Worm (Caenorhabditis elegans) whole organism, L4 larva: Measurements from ENCODE around the gene srr-2.

Source experiments
- F10B5.3 ChIP-seq: sonication (generic microtip); optimal IDR thresholded peaks from 2 replicates; lab custom pipeline; 2016; ENCODE audit warnings: mild to moderate bottlenecking, missing genetic modification characterization, missing compliant biosample characterization
- F44E2.7 ChIP-seq: fragments of 200-800 bp; sonication (Bioruptor generic); IDR thresholded peaks from 2 replicates; pipeline ENCODE4 v2.1.2; 2022; ENCODE audit warnings: missing genetic modification characterization, missing compliant biosample characterization
- T20F7.1 ChIP-seq: fragments of 200-800 bp; sonication (Bioruptor generic); optimal IDR thresholded peaks from 2 replicates; lab custom pipeline; 2018; ENCODE audit warnings: mild to moderate bottlenecking, missing genetic modification characterization, missing compliant biosample characterization
- ZK337.2 ChIP-seq: fragments of 200-800 bp; sonication (Bioruptor generic); IDR thresholded peaks from 2 replicates; pipeline ENCODE4 v1.3.6; 2022; ENCODE audit warnings: missing genetic modification reagents, missing genetic modification characterization, missing compliant biosample characterization
- aha-1 ChIP-seq: fragments of 150-350 bp; peaks from one replicate; lab custom pipeline; 2014; ENCODE audit warnings: missing biosample characterization, missing genetic modification characterization
- aly-2 ChIP-seq: sonication (generic microtip); optimal IDR thresholded peaks from 2 replicates; lab custom pipeline; 2018; ENCODE audit warnings: missing biosample characterization, missing genetic modification characterization
- arid-1 ChIP-seq: fragments of 200-800 bp; sonication (Bioruptor generic); conservative IDR thresholded peaks from 2 replicates; pipeline ENCODE4 v1.3.6; 2022; ENCODE audit warnings: missing genetic modification reagents, missing genetic modification characterization, missing compliant biosample characterization
- ceh-32 ChIP-seq: sonication (generic microtip); optimal IDR thresholded peaks from 2 replicates; lab custom pipeline; 2016; ENCODE audit warnings: mild to moderate bottlenecking, missing genetic modification characterization, missing compliant biosample characterization; ENCODE audit not compliant: poor library complexity
- ceh-44 ChIP-seq: fragments of 200-800 bp; sonication (Bioruptor generic); IDR thresholded peaks from 2 replicates; pipeline ENCODE4 v1.3.6; 2022; ENCODE audit warnings: missing genetic modification reagents, missing genetic modification characterization, missing compliant biosample characterization
- ces-1 ChIP-seq: fragments of 150-350 bp; sonication (generic microtip); optimal IDR thresholded peaks from 4 replicates; lab custom pipeline; 2014; ENCODE audit warnings: missing biosample characterization, missing genetic modification reagents, missing genetic modification characterization
- cey-2 ChIP-seq: sonication (generic microtip); optimal IDR thresholded peaks from 3 replicates; lab custom pipeline; 2017; ENCODE audit warnings: missing genetic modification characterization, mild to moderate bottlenecking, missing compliant biosample characterization, antibody characterized with exemption, borderline replicate concordance; ENCODE audit not compliant: insufficient read depth
- daf-12 ChIP-seq: fragments of 150-350 bp; optimal IDR thresholded peaks from 2 replicates; lab custom pipeline; 2014; ENCODE audit warnings: missing biosample characterization, missing genetic modification reagents, missing genetic modification characterization
- daf-16 ChIP-seq, 3 experiments: sonication (generic microtip); optimal IDR thresholded peaks; 2 replicates each; lab custom pipeline; 2016 to 2017; ENCODE audit warnings: missing genetic modification characterization in 3 of 3, missing genetic modification reagents in 3 of 3, mild to moderate bottlenecking in 2 of 3, missing compliant biosample characterization in 2 of 3, missing biosample characterization in 1 of 3, moderate library complexity in 1 of 3
- daf-19 ChIP-seq: fragments of 200-800 bp; sonication (Bioruptor generic); conservative IDR thresholded peaks from 2 replicates; pipeline ENCODE4 v1.3.6; 2022; ENCODE audit warnings: missing genetic modification characterization, missing compliant biosample characterization
- dmd-6 ChIP-seq: fragments of 200-800 bp; sonication (Bioruptor generic); IDR thresholded peaks from 2 replicates; pipeline ENCODE4 v1.3.6; 2022; ENCODE audit warnings: missing genetic modification reagents, missing genetic modification characterization, missing compliant biosample characterization
- dmd-9 ChIP-seq: fragments of 200-800 bp; sonication (Bioruptor generic); IDR thresholded peaks from 2 replicates; pipeline ENCODE4 v1.3.6; 2022; ENCODE audit warnings: missing genetic modification reagents, missing genetic modification characterization, missing compliant biosample characterization
- dve-1 ChIP-seq: sonication (generic microtip); optimal IDR thresholded peaks from 2 replicates; lab custom pipeline; 2017; ENCODE audit warnings: antibody characterized with exemption, mild to moderate bottlenecking, missing genetic modification characterization, missing compliant biosample characterization; ENCODE audit not compliant: insufficient read depth
- gei-8 ChIP-seq: fragments of 200-800 bp; sonication (Bioruptor generic); optimal IDR thresholded peaks from 2 replicates; lab custom pipeline; 2018; ENCODE audit warnings: mild to moderate bottlenecking, missing genetic modification characterization, missing compliant biosample characterization
- hif-1 ChIP-seq, 2 experiments: sonication (generic microtip); optimal IDR thresholded peaks; 2 replicates each; lab custom pipeline; 2016 to 2017; ENCODE audit warnings: missing compliant biosample characterization in 2 of 2, missing genetic modification characterization in 2 of 2, missing genetic modification reagents in 2 of 2, missing genotype in 2 of 2, mild to moderate bottlenecking in 1 of 2
- hlh-11 ChIP-seq: fragments of 200-800 bp; sonication (Bioruptor generic); optimal IDR thresholded peaks from 2 replicates; lab custom pipeline; 2018; ENCODE audit warnings: mild to moderate bottlenecking, missing genetic modification characterization, missing compliant biosample characterization
- hlh-30 ChIP-seq: sonication (generic microtip); optimal IDR thresholded peaks from 2 replicates; lab custom pipeline; 2017; ENCODE audit warnings: antibody characterized with exemption, mild to moderate bottlenecking, missing genetic modification characterization, missing compliant biosample characterization; ENCODE audit not compliant: insufficient read depth
- hmg-1.1 ChIP-seq: fragments of 200-800 bp; sonication (Bioruptor generic); IDR thresholded peaks from 2 replicates; pipeline ENCODE4 v1.3.6; 2022; ENCODE audit warnings: missing genetic modification reagents, missing genetic modification characterization, missing compliant biosample characterization
- jun-1 ChIP-seq: fragments of 150-350 bp; optimal IDR thresholded peaks from 2 replicates; lab custom pipeline; 2014; ENCODE audit warnings: missing biosample characterization, missing genetic modification reagents, missing genetic modification characterization
- lim-7 ChIP-seq: fragments of 200-800 bp; sonication (Bioruptor generic); IDR thresholded peaks from 2 replicates; pipeline ENCODE4 v1.3.6; 2022; ENCODE audit warnings: missing genetic modification characterization, missing compliant biosample characterization
- lin-13 ChIP-seq: fragments of 150-350 bp; optimal IDR thresholded peaks from 2 replicates; lab custom pipeline; 2014; ENCODE audit warnings: missing biosample characterization, missing genetic modification reagents, missing genetic modification characterization
- lin-39 ChIP-seq: fragments of 150-350 bp; optimal IDR thresholded peaks from 2 replicates; lab custom pipeline; 2014; ENCODE audit warnings: missing biosample characterization, missing genetic modification reagents, missing genetic modification characterization
- lsy-2 ChIP-seq, 2 experiments: fragments of 150-350 bp in 1 of 2; sonication (generic microtip) in 1 of 2; optimal IDR thresholded peaks; 2 replicates each; lab custom pipeline; 2014 to 2017; ENCODE audit warnings: missing biosample characterization in 2 of 2, missing genetic modification characterization in 2 of 2
- mdt-29 ChIP-seq: fragments of 200-800 bp; sonication (Bioruptor generic); IDR thresholded peaks from 2 replicates; pipeline ENCODE4 v1.3.6; 2022; ENCODE audit warnings: missing genetic modification reagents, missing genetic modification characterization, missing compliant biosample characterization
- mep-1 ChIP-seq: fragments of 150-350 bp; sonication (generic microtip); optimal IDR thresholded peaks from 3 replicates; lab custom pipeline; 2014; ENCODE audit warnings: missing biosample characterization, missing genetic modification characterization
- mes-2 ChIP-seq: sonication (generic microtip); optimal IDR thresholded peaks from 2 replicates; lab custom pipeline; 2016; ENCODE audit warnings: missing genotype, mild to moderate bottlenecking, missing genetic modification characterization, missing compliant biosample characterization; ENCODE audit not compliant: poor library complexity, severe bottlenecking
- mxl-2 ChIP-seq: fragments of 200-800 bp; sonication (Bioruptor generic); conservative IDR thresholded peaks from 2 replicates; pipeline ENCODE4 v1.3.6; 2022; ENCODE audit warnings: missing genetic modification reagents, missing genetic modification characterization, missing compliant biosample characterization
- mxl-3 ChIP-seq: fragments of 200-800 bp; sonication (Bioruptor generic); optimal IDR thresholded peaks from 2 replicates; lab custom pipeline; 2018; ENCODE audit warnings: mild to moderate bottlenecking, missing genetic modification characterization, missing compliant biosample characterization
- nhr-10 ChIP-seq: fragments of 150-350 bp; optimal IDR thresholded peaks from 2 replicates; lab custom pipeline; 2014; ENCODE audit warnings: missing biosample characterization, missing genetic modification characterization
- nhr-102 ChIP-seq: sonication (generic microtip); optimal IDR thresholded peaks from 2 replicates; lab custom pipeline; 2016; ENCODE audit warnings: mild to moderate bottlenecking, missing genetic modification characterization, moderate library complexity, missing compliant biosample characterization
- nhr-111 ChIP-seq: fragments of 200-800 bp; sonication (Bioruptor generic); optimal IDR thresholded peaks from 2 replicates; lab custom pipeline; 2018; ENCODE audit warnings: mild to moderate bottlenecking, missing genetic modification characterization, missing compliant biosample characterization
- nhr-237 ChIP-seq: sonication (generic microtip); optimal IDR thresholded peaks from 2 replicates; lab custom pipeline; 2017; ENCODE audit warnings: missing biosample characterization, missing genetic modification characterization
- nhr-28 ChIP-seq: fragments of 150-350 bp; optimal IDR thresholded peaks from 2 replicates; lab custom pipeline; 2014; ENCODE audit warnings: missing biosample characterization, missing genetic modification characterization
- nhr-42 ChIP-seq: fragments of 200-800 bp; sonication (Bioruptor generic); IDR thresholded peaks from 2 replicates; pipeline ENCODE4 v1.3.6; 2022; ENCODE audit warnings: missing genetic modification characterization, missing compliant biosample characterization
- nhr-6 ChIP-seq: fragments of 150-350 bp; optimal IDR thresholded peaks from 2 replicates; lab custom pipeline; 2014; ENCODE audit warnings: missing biosample characterization, missing genetic modification characterization
- nhr-76 ChIP-seq: fragments of 150-350 bp; optimal IDR thresholded peaks from 2 replicates; lab custom pipeline; 2014; ENCODE audit warnings: missing biosample characterization, missing genetic modification characterization
- nhr-77 ChIP-seq: fragments of 150-350 bp; optimal IDR thresholded peaks from 2 replicates; lab custom pipeline; 2014; ENCODE audit warnings: missing biosample characterization, missing genetic modification characterization
- pha-4 ChIP-seq, 2 experiments: fragments of 150-350 bp in 1 of 2; fragments of 200-800 bp in 1 of 2; sonication (Bioruptor generic) in 1 of 2; IDR thresholded peaks in 1 of 2; optimal IDR thresholded peaks in 1 of 2; 2 replicates each; pipeline versions ENCODE4 v1.3.6 to Lab custom; 2014 to 2022; ENCODE audit warnings: missing genetic modification characterization in 2 of 2, missing genetic modification reagents in 2 of 2, missing biosample characterization in 1 of 2, missing compliant biosample characterization in 1 of 2
- pqm-1 ChIP-seq: sonication (generic microtip); optimal IDR thresholded peaks from 2 replicates; lab custom pipeline; 2017; ENCODE audit warnings: missing biosample characterization, missing genetic modification characterization
- sdz-12 ChIP-seq: fragments of 200-800 bp; sonication (Bioruptor generic); optimal IDR thresholded peaks from 2 replicates; lab custom pipeline; 2018; ENCODE audit warnings: mild to moderate bottlenecking, missing genetic modification characterization, missing compliant biosample characterization
- skn-1 ChIP-seq: fragments of 150-350 bp; optimal IDR thresholded peaks from 2 replicates; lab custom pipeline; 2014; ENCODE audit warnings: missing biosample characterization, missing genetic modification characterization
- snpc-1.2 ChIP-seq: fragments of 200-800 bp; sonication (Bioruptor generic); IDR thresholded peaks from 2 replicates; pipeline ENCODE4 v1.3.6; 2022; ENCODE audit warnings: missing genetic modification reagents, missing genetic modification characterization, missing compliant biosample characterization
- spr-1 ChIP-seq: sonication (generic microtip); optimal IDR thresholded peaks from 2 replicates; lab custom pipeline; 2016; ENCODE audit warnings: mild to moderate bottlenecking, missing genetic modification characterization, missing compliant biosample characterization
- vab-7 ChIP-seq: fragments of 200-800 bp; sonication (Bioruptor generic); IDR thresholded peaks from 2 replicates; pipeline ENCODE4 v1.3.6; 2022; ENCODE audit warnings: missing genetic modification reagents, missing genetic modification characterization, missing compliant biosample characterization
- zag-1 ChIP-seq: fragments of 150-350 bp; optimal IDR thresholded peaks from 2 replicates; lab custom pipeline; 2014; ENCODE audit warnings: missing biosample characterization, missing genetic modification characterization
- zfp-2 ChIP-seq: sonication (generic microtip); optimal IDR thresholded peaks from 2 replicates; lab custom pipeline; 2016; ENCODE audit warnings: mild to moderate bottlenecking, missing genetic modification characterization, missing compliant biosample characterization

Gene srr-2

DNA sequence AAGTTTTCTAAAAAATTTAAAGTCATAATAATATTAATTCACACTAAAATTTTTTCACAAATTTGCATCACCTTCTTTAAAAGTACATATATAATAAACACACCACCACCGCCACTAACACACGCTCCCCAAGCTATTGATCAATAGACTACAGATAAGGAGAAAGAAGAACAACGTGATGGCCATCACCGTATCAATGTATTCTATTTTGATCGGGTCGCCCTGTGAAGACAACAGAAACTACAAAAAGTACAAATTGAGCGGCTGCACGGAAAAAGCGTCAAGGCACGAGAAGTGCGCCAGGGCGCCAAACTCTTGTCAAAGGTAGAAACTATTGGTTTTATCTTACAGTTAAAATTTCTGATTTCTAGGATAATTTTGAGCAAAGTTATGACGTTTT, 4.6 kb downstream of the srr-2 start:
- TF ChIP-seq nhr-102 (no peak), nhr-76 (tag; lab: Kevin White, UChicago) (peak; percentile 44), mep-1 (tag; lab: Kevin White, UChicago) (peak; percentile 49), pqm-1 (tag; lab: Kevin White, UChicago) (peak; percentile 53), lim-7 (no peak), hlh-11 (peak; percentile 71), skn-1 (tag; lab: Kevin White, UChicago) (no peak), arid-1 (GFP tag; lab: Robert Waterston, UW) (no peak), vab-7 (GFP tag; lab: Robert Waterston, UW) (no peak), ZK337.2 (no peak), aha-1 (tag; lab: Kevin White, UChicago) (peak; percentile 90), mxl-2 (GFP tag; lab: Robert Waterston, UW) (no peak), zag-1 (tag; lab: Kevin White, UChicago) (no peak), snpc-1.2 (GFP tag; lab: Robert Waterston, UW) (no peak), T20F7.1 (GFP tag; lab: Kevin White, UChicago) (peak; percentile 27), hmg-1.1 (GFP tag; lab: Robert Waterston, UW) (no peak), F10B5.3 (tag; lab: Kevin White, UChicago) (no peak), lsy-2 (tag; optimal IDR thresholded peaks at IDR 0.05; lab: Kevin White, UChicago) (no peak), nhr-111 (GFP tag; lab: Kevin White, UChicago) (no peak), ceh-32 (tag; lab: Kevin White, UChicago) (no peak), daf-19 (GFP tag; lab: Robert Waterston, UW) (no peak), hlh-30 (tag; lab: Kevin White, UChicago) (peak; percentile 60), cey-2 (tag; lab: Kevin White, UChicago) (no peak), dve-1 (tag; lab: Kevin White, UChicago) (peak; percentile 78), daf-12 (tag; lab: Kevin White, UChicago) (no peak), aly-2 (tag; lab: Kevin White, UChicago) (no peak), nhr-28 (peak; percentile 97), nhr-10 (tag; lab: Kevin White, UChicago) (no peak), dmd-9 (GFP tag; lab: Robert Waterston, UW) (no peak), mxl-3 (peak; percentile 83), dmd-6 (peak; percentile 77), hif-1 (tag; optimal IDR thresholded peaks at IDR 0.05; lab: Kevin White, UChicago) (no peak), mes-2 (tag; lab: Kevin White, UChicago) (peak; percentile 38), pha-4 (GFP tag; IDR thresholded peaks at IDR 0.05; lab: Robert Waterston, UW) (no peak), pha-4 (tag; optimal IDR thresholded peaks at IDR 0.05; lab: Kevin White, UChicago) (no peak), mdt-29 (no peak), lin-39 (tag; lab: Kevin White, UChicago) (no peak), daf-16 (GFP tag; optimal IDR thresholded peaks at IDR 0.05; lab: Kevin White, UChicago) (no peak), daf-16 (tag; optimal IDR thresholded peaks at IDR 0.05; lab: Kevin White, UChicago) (peak; percentile 97), ces-1 (GFP tag; lab: Kevin White, UChicago) (no peak), nhr-42 (GFP tag; lab: Robert Waterston, UW) (peak; percentile 54; the same call in 1 of the 2 replicates), lin-13 (GFP tag; lab: Kevin White, UChicago) (no peak), ceh-44 (GFP tag; lab: Robert Waterston, UW) (no peak), gei-8 (GFP tag; lab: Kevin White, UChicago) (no peak), sdz-12 (GFP tag; lab: Kevin White, UChicago) (no peak), spr-1 (tag; lab: Kevin White, UChicago) (no peak), nhr-77 (peak; percentile 86), nhr-6 (no peak), nhr-237 (tag; lab: Kevin White, UChicago) (no peak), F44E2.7 (GFP tag; lab: Robert Waterston, UW) (no peak), zfp-2 (tag; lab: Kevin White, UChicago) (no peak), jun-1 (no peak)
